Fruit fly (Drosophila melanogaster): ENCODE measurements around the gene CkIIalpha-i1.

CkIIalpha-i1 gene

dm6 chr3L:15825493-15826209 is 8.9 kb downstream of the CkIIalpha-i1 start (continued):
- peak; percentile 29 for TF ChIP-seq CG2120 (GFP tag; optimal IDR thresholded peaks at IDR 0.05)
- TF ChIP-seq ken (GFP tag; IDR thresholded peaks at IDR 0.05) = 0 out of 3 replicates have a peak, but pooled peaks have one; percentile 8
- peak; percentile 99 for TF ChIP-seq cg (GFP tag; optimal IDR thresholded peaks at IDR 0.05)
- TF ChIP-seq exex (tag; optimal IDR thresholded peaks at IDR 0.05) = peak; percentile 58
- peak; percentile 15 for TF ChIP-seq salm (tag; optimal IDR thresholded peaks at IDR 0.05)
- no peak for TF ChIP-seq CG12659 (GFP tag; optimal IDR thresholded peaks at IDR 0.05)
- TF ChIP-seq sd (tag; optimal IDR thresholded peaks at IDR 0.05) = peak; percentile 60
- TF ChIP-seq CG8478 (optimal IDR thresholded peaks at IDR 0.05) = peak; percentile 89
- TF ChIP-seq CG11398 (GFP tag; optimal IDR thresholded peaks at IDR 0.05) = no peak
- TF ChIP-seq CG10959 (GFP tag; IDR thresholded peaks at IDR 0.05) = no peak
- no peak for TF ChIP-seq CG4404 (GFP tag; IDR thresholded peaks at IDR 0.05)
- no peak for TF ChIP-seq fd96Cb (tag; optimal IDR thresholded peaks at IDR 0.05)
- TF ChIP-seq tll (GFP tag; optimal IDR thresholded peaks at IDR 0.05) = no peak
- TF ChIP-seq CG2712 (tag; optimal IDR thresholded peaks at IDR 0.05) = peak; percentile 20
- no peak for TF ChIP-seq CG18476 (GFP tag; optimal IDR thresholded peaks at IDR 0.05)
- TF ChIP-seq D19A (tag; optimal IDR thresholded peaks at IDR 0.05) = no peak
- TF ChIP-seq CG15514 (GFP tag; optimal IDR thresholded peaks at IDR 0.05) = peak; percentile 53
- TF ChIP-seq ATbp (GFP tag; optimal IDR thresholded peaks at IDR 0.05) = peak; percentile 21
- TF ChIP-seq HmgZ (tag; optimal IDR thresholded peaks at IDR 0.05) = peak; percentile 57
- peak; percentile 11 for TF ChIP-seq CG10267 (tag; optimal IDR thresholded peaks at IDR 0.05)
- peak; percentile 8 for TF ChIP-seq Side (GFP tag; optimal IDR thresholded peaks at IDR 0.05)
- peak; percentile 21 for TF ChIP-seq CG17359 (tag; optimal IDR thresholded peaks at IDR 0.05)
- TF ChIP-seq CG6254 (GFP tag; optimal IDR thresholded peaks at IDR 0.05) = peak; percentile 21
- peak; percentile 9 for TF ChIP-seq CG6683 (GFP tag; optimal IDR thresholded peaks at IDR 0.05)
- no peak for TF ChIP-seq Mad (GFP tag; optimal IDR thresholded peaks at IDR 0.05)
- TF ChIP-seq eyg (GFP tag; optimal IDR thresholded peaks at IDR 0.05) = no peak
- no peak for TF ChIP-seq wdn (GFP tag; IDR thresholded peaks at IDR 0.05)
- no peak for TF ChIP-seq CG15601 (tag; optimal IDR thresholded peaks at IDR 0.05)
- TF ChIP-seq run (tag; optimal IDR thresholded peaks at IDR 0.05) = no peak
- no peak for TF ChIP-seq CG9817 (tag; optimal IDR thresholded peaks at IDR 0.05)
- TF ChIP-seq Trl (optimal IDR thresholded peaks at IDR 0.05) = peak; percentile 81 to 94
- peak; percentile 26 for TF ChIP-seq Trl (GFP tag; optimal IDR thresholded peaks at IDR 0.05)
- peak; percentile 1 for TF ChIP-seq CG8924 (tag; optimal IDR thresholded peaks at IDR 0.05)
- TF ChIP-seq CG14441 (GFP tag; IDR thresholded peaks at IDR 0.05) = peak; percentile 19; the same call in 1 of the 2 replicates
- TF ChIP-seq CG12391 (tag; optimal IDR thresholded peaks at IDR 0.05) = peak; percentile 32
- no peak for TF ChIP-seq Atf6 (GFP tag; IDR thresholded peaks at IDR 0.05)
- TF ChIP-seq CG7786 (GFP tag; optimal IDR thresholded peaks at IDR 0.05) = no peak
- TF ChIP-seq CG2678 (tag; optimal IDR thresholded peaks at IDR 0.05) = peak; percentile 42
- TF ChIP-seq HLH3B (GFP tag; IDR thresholded peaks at IDR 0.05) = peak; percentile 20; the same call in 1 of the 2 replicates
- TF ChIP-seq Atf-2 (GFP tag; optimal IDR thresholded peaks at IDR 0.05) = no peak
- TF ChIP-seq CG30431 (GFP tag; optimal IDR thresholded peaks at IDR 0.05) = no peak
- no peak for TF ChIP-seq CG7928 (GFP tag; optimal IDR thresholded peaks at IDR 0.05)
- no peak for TF ChIP-seq shn (GFP tag; optimal IDR thresholded peaks at IDR 0.05)
- TF ChIP-seq CG17568 (GFP tag; optimal IDR thresholded peaks at IDR 0.05) = peak; percentile 37
- TF ChIP-seq Fer3 (tag; optimal IDR thresholded peaks at IDR 0.05) = no peak
- no peak for TF ChIP-seq esg (GFP tag; conservative IDR thresholded peaks at IDR 0.05)
- peak; percentile 77; the same call in 3 of the 4 replicates for TF ChIP-seq chinmo (GFP tag; IDR thresholded peaks at IDR 0.05; ENCODE audit: partially characterized antibody)
- TF ChIP-seq CG12071 (GFP tag; optimal IDR thresholded peaks at IDR 0.05) = peak; percentile 62
- TF ChIP-seq E2f1 (GFP tag; IDR thresholded peaks at IDR 0.05) = no peak
- no peak for TF ChIP-seq Poxn (GFP tag; IDR thresholded peaks at IDR 0.05)
